Worm (Caenorhabditis elegans): ENCODE data around the gene Y32F6B.1.

Gene Y32F6B.1

DNA sequence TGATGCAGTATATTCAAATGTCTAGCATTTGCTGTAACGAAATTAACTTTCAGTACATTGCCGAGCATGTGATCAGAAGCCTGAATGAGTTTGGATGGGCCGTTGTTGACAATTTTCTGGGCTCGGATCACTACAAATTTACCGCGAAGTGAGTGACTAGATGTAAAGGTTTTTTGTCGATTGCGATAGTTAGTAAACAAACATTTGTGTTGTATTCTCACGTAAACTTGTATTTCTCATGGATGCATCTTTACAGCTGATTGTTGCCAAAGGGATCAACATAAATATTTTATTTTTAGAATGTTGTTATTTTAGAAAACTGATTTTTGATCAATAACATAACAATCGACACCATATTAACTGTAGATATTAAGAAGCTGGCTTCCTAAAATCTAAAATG is 10.5 kb downstream of the Y32F6B.1 start:
- no peak for TF ChIP-seq pros-1 (tag; optimal IDR thresholded peaks at IDR 0.05)
- no peak for TF ChIP-seq Y22D7AL.16 (tag; optimal IDR thresholded peaks at IDR 0.05)
- TF ChIP-seq elt-4 (tag; optimal IDR thresholded peaks at IDR 0.05), result no peak

DNA sequence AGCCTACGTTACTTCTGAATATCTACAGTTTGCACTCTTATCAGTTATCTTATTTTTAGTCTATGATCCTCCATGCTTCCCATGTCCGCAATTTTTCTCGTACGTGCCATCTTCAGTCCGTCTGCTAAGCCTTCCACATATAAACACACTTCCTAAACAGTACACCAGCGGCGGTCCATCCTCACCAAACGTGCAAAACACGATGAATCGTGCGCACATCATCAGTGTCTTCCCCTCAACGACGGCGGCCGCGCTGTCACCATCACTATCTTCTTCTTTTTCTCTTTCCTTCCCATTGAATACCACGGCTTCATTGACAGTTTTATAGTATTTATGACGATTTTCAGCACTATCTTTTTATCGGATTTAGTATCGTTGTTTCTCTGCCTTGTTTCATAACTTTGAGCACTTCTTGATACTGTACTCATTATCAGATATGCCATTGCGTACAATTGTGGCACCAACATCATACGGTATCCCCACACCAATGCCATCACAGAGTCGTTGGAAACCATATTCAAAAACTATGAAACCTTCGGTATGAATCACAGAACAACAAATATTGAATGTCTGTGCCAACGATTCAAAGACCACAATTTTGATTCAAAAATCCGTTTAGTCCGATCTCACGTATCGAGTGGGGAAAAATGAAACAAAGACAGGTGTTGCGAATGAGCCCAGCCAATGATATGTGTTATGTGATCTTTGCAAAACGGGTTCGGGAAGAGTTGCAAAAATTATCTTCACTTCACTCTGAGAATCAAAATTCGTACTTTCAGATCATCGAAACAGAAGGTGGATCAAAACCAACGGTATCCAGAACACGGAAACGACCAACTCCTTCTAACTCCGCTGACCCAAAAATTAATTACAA is 11.4 kb downstream of the Y32F6B.1 start:
- TF ChIP-seq T23F11.4 (GFP tag; optimal IDR thresholded peaks at IDR 0.05), result no peak
- no peak for TF ChIP-seq ceh-48 (tag; optimal IDR thresholded peaks at IDR 0.05)
- no peak for TF ChIP-seq sox-4 (tag; optimal IDR thresholded peaks at IDR 0.05)
- TF ChIP-seq sdc-2 (tag; optimal IDR thresholded peaks at IDR 0.05), result no peak
- no peak for TF ChIP-seq dmd-4 (tag; optimal IDR thresholded peaks at IDR 0.05; ENCODE audit: borderline replicate concordance)
- TF ChIP-seq che-1 (tag; optimal IDR thresholded peaks at IDR 0.05), result no peak
- TF ChIP-seq ets-4 (tag; optimal IDR thresholded peaks at IDR 0.05), result no peak
- TF ChIP-seq gmeb-2 (tag; optimal IDR thresholded peaks at IDR 0.05), result no peak
- TF ChIP-seq tbx-2 (tag; optimal IDR thresholded peaks at IDR 0.05), result no peak
- TF ChIP-seq pat-9 (tag; optimal IDR thresholded peaks at IDR 0.05), result no peak

DNA sequence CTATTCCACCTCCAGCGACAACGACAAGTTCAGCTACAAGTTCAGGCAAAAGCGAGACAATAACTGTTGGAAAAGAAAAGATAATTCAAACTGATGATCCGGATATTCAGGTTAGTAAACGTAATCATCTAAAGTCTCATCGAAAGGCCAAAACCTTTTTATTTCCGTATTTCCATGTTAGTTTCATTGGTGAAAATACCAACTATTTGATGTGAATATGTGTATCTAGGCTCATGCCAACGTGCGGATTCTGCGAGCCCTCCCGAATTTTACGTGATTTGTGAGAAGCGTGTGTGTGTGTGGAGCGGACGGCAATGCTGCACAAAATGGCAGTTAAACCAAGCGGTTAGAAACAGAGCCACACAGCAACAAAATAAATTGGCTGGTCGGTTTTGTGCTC is 13.5 kb downstream of the Y32F6B.1 start:
- TF ChIP-seq ceh-2 (tag; optimal IDR thresholded peaks at IDR 0.05) (no peak), pqm-1 (tag; optimal IDR thresholded peaks at IDR 0.05) (no peak), hlh-15 (tag; optimal IDR thresholded peaks at IDR 0.05) (no peak), C38D4.7 (GFP tag; optimal IDR thresholded peaks at IDR 0.05) (no peak), che-1 (tag; optimal IDR thresholded peaks at IDR 0.05) (no peak), pros-1 (tag; optimal IDR thresholded peaks at IDR 0.05) (no peak), odd-2 (tag; optimal IDR thresholded peaks at IDR 0.05) (no peak), npax-4 (tag; optimal IDR thresholded peaks at IDR 0.05) (no peak), nhr-11 (tag; optimal IDR thresholded peaks at IDR 0.05) (no peak), F13H6.1 (tag; optimal IDR thresholded peaks at IDR 0.05) (no peak), dmd-4 (tag; optimal IDR thresholded peaks at IDR 0.05; ENCODE audit: borderline replicate concordance) (no peak), unc-42 (tag; optimal IDR thresholded peaks at IDR 0.05) (no peak), pax-1 (tag; optimal IDR thresholded peaks at IDR 0.05) (no peak), ceh-18 (tag; optimal IDR thresholded peaks at IDR 0.05) (no peak)

DNA sequence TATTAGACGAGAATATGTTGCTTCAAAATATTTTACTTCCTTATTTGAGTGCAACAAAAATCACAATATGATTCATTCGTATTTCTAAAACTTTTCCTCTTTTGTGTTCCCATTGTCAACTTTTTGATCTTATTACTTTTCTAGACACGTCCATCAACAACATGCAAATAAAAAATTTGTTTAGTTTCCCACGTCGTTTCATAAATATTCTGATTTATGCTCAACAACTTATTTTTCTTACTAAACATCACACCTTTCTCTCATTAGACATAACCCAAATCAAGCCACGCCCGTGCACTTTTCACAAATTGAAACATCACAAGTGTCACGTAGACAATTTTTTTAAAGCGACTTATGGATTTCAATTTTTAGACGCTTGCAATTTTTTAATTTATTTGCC is 14.7 kb downstream of the Y32F6B.1 start:
- no peak for TF ChIP-seq ceh-34 (tag; optimal IDR thresholded peaks at IDR 0.05)
- TF ChIP-seq fax-1 (tag; optimal IDR thresholded peaks at IDR 0.05), result no peak
- no peak for TF ChIP-seq dmd-4 (tag; optimal IDR thresholded peaks at IDR 0.05; ENCODE audit: borderline replicate concordance)
- TF ChIP-seq ceh-2 (tag; optimal IDR thresholded peaks at IDR 0.05), result no peak
- TF ChIP-seq ceh-22 (tag; optimal IDR thresholded peaks at IDR 0.05), result no peak
- TF ChIP-seq sdc-2 (tag; optimal IDR thresholded peaks at IDR 0.05), result no peak
- TF ChIP-seq ceh-24 (tag; optimal IDR thresholded peaks at IDR 0.05), result no peak
- no peak for TF ChIP-seq pros-1 (tag; optimal IDR thresholded peaks at IDR 0.05)
- TF ChIP-seq hlh-13 (GFP tag; optimal IDR thresholded peaks at IDR 0.05), result no peak
- no peak for TF ChIP-seq elt-2 (tag; optimal IDR thresholded peaks at IDR 0.05)
- TF ChIP-seq hlh-15 (tag; optimal IDR thresholded peaks at IDR 0.05), result no peak
- no peak for TF ChIP-seq lin-11 (tag; optimal IDR thresholded peaks at IDR 0.05)
- TF ChIP-seq odd-2 (tag; optimal IDR thresholded peaks at IDR 0.05), result no peak
- no peak for TF ChIP-seq npax-4 (tag; optimal IDR thresholded peaks at IDR 0.05)

DNA sequence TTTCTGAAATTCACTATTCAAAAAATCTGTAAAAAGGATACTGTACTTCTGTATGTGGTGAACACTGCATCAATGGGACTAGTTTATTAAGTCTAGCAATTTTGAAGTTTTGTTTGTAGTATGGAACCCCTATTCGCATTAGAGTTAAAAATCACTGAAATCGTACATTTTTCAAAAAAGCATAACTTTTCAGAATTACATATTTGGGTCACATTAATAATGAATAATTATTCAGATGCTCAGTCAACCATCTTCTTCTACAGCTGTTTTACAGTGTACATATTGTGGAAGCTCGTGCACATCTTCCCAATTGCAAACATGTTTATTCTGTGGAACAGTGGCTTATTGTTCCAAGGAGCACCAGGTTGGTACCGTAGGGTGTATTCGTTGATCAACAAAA is 15.8 kb downstream of the Y32F6B.1 start:
- TF ChIP-seq hlh-15 (tag; optimal IDR thresholded peaks at IDR 0.05), result no peak
- TF ChIP-seq gmeb-2 (tag; optimal IDR thresholded peaks at IDR 0.05), result no peak
- TF ChIP-seq ztf-16 (tag; optimal IDR thresholded peaks at IDR 0.05), result no peak
- TF ChIP-seq Y22D7AL.16 (tag; optimal IDR thresholded peaks at IDR 0.05), result no peak
- TF ChIP-seq ceh-22 (tag; optimal IDR thresholded peaks at IDR 0.05), result no peak
- no peak for TF ChIP-seq ceh-48 (tag; optimal IDR thresholded peaks at IDR 0.05)
- no peak for TF ChIP-seq madf-2 (tag; optimal IDR thresholded peaks at IDR 0.05)
- TF ChIP-seq elt-2 (tag; optimal IDR thresholded peaks at IDR 0.05), result no peak
- no peak for TF ChIP-seq ceh-18 (tag; optimal IDR thresholded peaks at IDR 0.05)
- TF ChIP-seq pat-9 (tag; optimal IDR thresholded peaks at IDR 0.05), result no peak
- no peak for TF ChIP-seq lin-11 (tag; optimal IDR thresholded peaks at IDR 0.05)
- TF ChIP-seq nhr-232 (tag; optimal IDR thresholded peaks at IDR 0.05), result no peak
- TF ChIP-seq ceh-19 (GFP tag; optimal IDR thresholded peaks at IDR 0.05), result no peak
- TF ChIP-seq ceh-9 (tag; optimal IDR thresholded peaks at IDR 0.05), result no peak
- no peak for TF ChIP-seq pha-2 (tag; optimal IDR thresholded peaks at IDR 0.05)
- TF ChIP-seq fkh-6 (tag; optimal IDR thresholded peaks at IDR 0.05), result no peak
- no peak for TF ChIP-seq unc-55 (GFP tag; optimal IDR thresholded peaks at IDR 0.05)
- TF ChIP-seq fax-1 (tag; optimal IDR thresholded peaks at IDR 0.05), result no peak
- no peak for TF ChIP-seq rnt-1 (tag; optimal IDR thresholded peaks at IDR 0.05)

Measured in whole organism, late embryonic.